Worm (Caenorhabditis elegans): Measurements from ENCODE around the gene T28C12.2.

ce11 chrV:6368494-6368893 is 39.5 kb downstream of the T28C12.2 start:
- no peak for TF ChIP-seq snpc-4 (tag; optimal IDR thresholded peaks at IDR 0.05)
- no peak for TF ChIP-seq unc-55 (GFP tag; optimal IDR thresholded peaks at IDR 0.05)
- TF ChIP-seq dmd-4 (tag; optimal IDR thresholded peaks at IDR 0.05) = no peak
- no peak for TF ChIP-seq elt-1 (tag; optimal IDR thresholded peaks at IDR 0.05)
- TF ChIP-seq unc-62 (GFP tag; optimal IDR thresholded peaks at IDR 0.05) = no peak
- TF ChIP-seq Y55F3AM.14 (GFP tag; optimal IDR thresholded peaks at IDR 0.05) = no peak
- TF ChIP-seq alr-1 (tag; optimal IDR thresholded peaks at IDR 0.05) = no peak
- TF ChIP-seq nhr-77 (tag; optimal IDR thresholded peaks at IDR 0.05) = no peak

Data from whole organism, L2 larva.